Fruit fly (Drosophila melanogaster) whole organism, embryonic: Measurements from ENCODE around the gene CG8292.
A peak's percentile ranks its signal among the peaks of the same experiment; 100 is the strongest.

Source experiments
- Bteb2 ChIP-seq: fragments of 200-800 bp; sonication (Bioruptor generic); optimal IDR thresholded peaks from 2 replicates; lab custom pipeline; 2016; ENCODE audit warnings: missing biosample characterization, missing genetic modification characterization
- CG11696 ChIP-seq: fragments of 200-800 bp; sonication (Bioruptor generic); IDR thresholded peaks from 2 replicates; pipeline ENCODE4 v1.3.6; 2022; ENCODE audit warnings: missing biosample characterization, missing genetic modification characterization
- CG12071 ChIP-seq: fragments of 200-800 bp; sonication (Bioruptor generic); optimal IDR thresholded peaks from 3 replicates; lab custom pipeline; 2018; ENCODE audit warnings: missing biosample characterization, mild to moderate bottlenecking, missing genetic modification characterization
- CG12155 ChIP-seq: fragments of 200-800 bp; sonication (Bioruptor generic); optimal IDR thresholded peaks from 3 replicates; lab custom pipeline; 2016; ENCODE audit warnings: missing biosample characterization, missing genetic modification characterization
- CG12942 ChIP-seq: fragments of 200-800 bp; sonication (Bioruptor generic); optimal IDR thresholded peaks from 3 replicates; lab custom pipeline; 2016; ENCODE audit warnings: missing biosample characterization, missing genetic modification characterization
- CG14860 ChIP-seq: fragments of 200-800 bp; sonication (Bioruptor generic); IDR thresholded peaks from 3 replicates; pipeline ENCODE4 v1.3.6; 2022; ENCODE audit warnings: missing biosample characterization, missing genetic modification characterization; ENCODE audit not compliant: partially characterized antibody
- CG16779 ChIP-seq: fragments of 200-800 bp; sonication (Bioruptor generic); IDR thresholded peaks from 2 replicates; pipeline ENCODE4 v1.3.6; 2022; ENCODE audit warnings: missing biosample characterization, missing genetic modification characterization
- CG17186 ChIP-seq: fragments of 200-800 bp; sonication (Bioruptor generic); optimal IDR thresholded peaks from 3 replicates; lab custom pipeline; 2017; ENCODE audit warnings: missing biosample characterization, missing genetic modification reagents, missing genetic modification characterization
- CG2875 ChIP-seq: fragments of 200-800 bp; sonication (Bioruptor generic); optimal IDR thresholded peaks from 2 replicates; lab custom pipeline; 2017; ENCODE audit warnings: missing biosample characterization, mild to moderate bottlenecking, missing genetic modification characterization, missing genetic modification reagents
- CG4328 ChIP-seq: fragments of 200-800 bp; sonication (Bioruptor generic); optimal IDR thresholded peaks from 3 replicates; lab custom pipeline; 2017; ENCODE audit warnings: missing biosample characterization, missing genetic modification reagents, missing genetic modification characterization
- CG4854 ChIP-seq: fragments of 200-800 bp; sonication (Bioruptor generic); optimal IDR thresholded peaks from 2 replicates; lab custom pipeline; 2016; ENCODE audit warnings: missing biosample characterization, missing genetic modification characterization, inconsistent platforms
- CG5953 ChIP-seq: fragments of 200-800 bp; sonication (Bioruptor generic); IDR thresholded peaks from 2 replicates; pipeline ENCODE4 v1.3.6; 2022; ENCODE audit warnings: missing biosample characterization, missing genetic modification characterization
- CG6175 ChIP-seq: fragments of 200-800 bp; sonication (Bioruptor generic); IDR thresholded peaks from 3 replicates; pipeline ENCODE4 v1.3.6; 2022; ENCODE audit warnings: missing biosample characterization, missing genetic modification characterization
- CG8765 ChIP-seq: fragments of 200-800 bp; sonication (Bioruptor generic); IDR thresholded peaks from 2 replicates; pipeline ENCODE4 v1.3.6; 2022; ENCODE audit warnings: missing biosample characterization, missing genetic modification characterization
- CG8924 ChIP-seq: fragments of 200-800 bp; optimal IDR thresholded peaks from 3 replicates; lab custom pipeline; 2019; ENCODE audit warnings: missing biosample characterization, mild to moderate bottlenecking, missing genetic modification characterization, moderate library complexity
- CG9437 ChIP-seq: fragments of 200-800 bp; sonication (Bioruptor generic); optimal IDR thresholded peaks from 2 replicates; lab custom pipeline; 2018; ENCODE audit warnings: missing biosample characterization, mild to moderate bottlenecking, missing genetic modification characterization
- CTCF ChIP-seq: fragments of 200-800 bp; sonication (Bioruptor generic); optimal IDR thresholded peaks from 2 replicates; lab custom pipeline; 2017; ENCODE audit warnings: missing biosample characterization, mild to moderate bottlenecking, missing genetic modification characterization, moderate library complexity
- Dip3 ChIP-seq: fragments of 200-800 bp; sonication (Bioruptor generic); optimal IDR thresholded peaks from 3 replicates; lab custom pipeline; 2016; ENCODE audit warnings: missing biosample characterization, missing genetic modification characterization
- Gsc ChIP-seq: fragments of 200-800 bp; sonication (Bioruptor generic); IDR thresholded peaks from 2 replicates; pipeline ENCODE4 v1.3.6; 2022; ENCODE audit warnings: missing biosample characterization, missing genetic modification characterization
- Gug ChIP-seq: fragments of 200-800 bp; sonication (Bioruptor generic); IDR thresholded peaks from 4 replicates; pipeline ENCODE4 v1.3.6; 2022; ENCODE audit warnings: missing biosample characterization, missing genetic modification characterization
- Hmr ChIP-seq: fragments of 200-800 bp; sonication (Bioruptor generic); optimal IDR thresholded peaks from 3 replicates; lab custom pipeline; 2017; ENCODE audit warnings: mild to moderate bottlenecking, missing biosample characterization, missing genetic modification reagents, missing genetic modification characterization
- Kr ChIP-seq: fragments of 200-800 bp; sonication (Bioruptor generic); optimal IDR thresholded peaks from 2 replicates; lab custom pipeline; 2017; ENCODE audit warnings: missing biosample characterization, mild to moderate bottlenecking, missing genetic modification characterization
- Max ChIP-seq: fragments of 200-800 bp; sonication (Bioruptor generic); optimal IDR thresholded peaks from 2 replicates; lab custom pipeline; 2016; ENCODE audit warnings: missing biosample characterization, mild to moderate bottlenecking, missing genetic modification characterization
- Mes4 ChIP-seq: fragments of 200-800 bp; sonication (Bioruptor generic); optimal IDR thresholded peaks from 2 replicates; lab custom pipeline; 2016; ENCODE audit warnings: missing biosample characterization, missing genetic modification characterization
- Nf-YC ChIP-seq: fragments of 200-800 bp; optimal IDR thresholded peaks from 3 replicates; lab custom pipeline; 2019; ENCODE audit warnings: missing biosample characterization, mild to moderate bottlenecking, missing genetic modification characterization, moderate library complexity
- Oaz ChIP-seq: fragments of 200-800 bp; sonication (Bioruptor generic); IDR thresholded peaks from 2 replicates; pipeline ENCODE4 v1.3.6; 2022; ENCODE audit warnings: missing biosample characterization, missing genetic modification characterization
- Optix ChIP-seq: fragments of 200-800 bp; sonication (Bioruptor generic); IDR thresholded peaks from 3 replicates; pipeline ENCODE4 v1.3.6; 2022; ENCODE audit warnings: missing biosample characterization, missing genetic modification characterization
- Rfx ChIP-seq: fragments of 200-800 bp; sonication (Bioruptor generic); IDR thresholded peaks from 2 replicates; pipeline ENCODE4 v1.3.6; 2022; ENCODE audit warnings: missing biosample characterization, missing genetic modification characterization
- Scr ChIP-seq: fragments of 200-800 bp; sonication (Bioruptor generic); IDR thresholded peaks from 2 replicates; pipeline ENCODE4 v1.3.6; 2022; ENCODE audit warnings: missing biosample characterization, missing genetic modification characterization; ENCODE audit not compliant: partially characterized antibody
- Spps ChIP-seq: fragments of 200-800 bp; sonication (Bioruptor generic); optimal IDR thresholded peaks from 2 replicates; lab custom pipeline; 2018; ENCODE audit warnings: missing biosample characterization, mild to moderate bottlenecking, missing genetic modification characterization
- aop ChIP-seq: fragments of 200-800 bp; sonication (Bioruptor generic); IDR thresholded peaks from 2 replicates; pipeline ENCODE4 v1.3.6; 2022; ENCODE audit warnings: missing biosample characterization, missing genetic modification characterization
- ara ChIP-seq: fragments of 200-800 bp; sonication (Bioruptor generic); IDR thresholded peaks from 2 replicates; pipeline ENCODE4 v1.3.6; 2022; ENCODE audit warnings: missing biosample characterization, missing genetic modification characterization
- bowl ChIP-seq: fragments of 200-800 bp; sonication (Bioruptor generic); IDR thresholded peaks from 2 replicates; pipeline ENCODE4 v1.3.6; 2022; ENCODE audit warnings: missing biosample characterization, missing genetic modification characterization
- ci ChIP-seq: fragments of 200-800 bp; sonication (Bioruptor generic); IDR thresholded peaks from 3 replicates; pipeline ENCODE4 v1.3.6; 2022; ENCODE audit warnings: missing biosample characterization, missing genetic modification characterization
- danr ChIP-seq: fragments of 200-800 bp; sonication (Bioruptor generic); IDR thresholded peaks from 2 replicates; pipeline ENCODE4 v1.3.6; 2022; ENCODE audit warnings: missing biosample characterization, missing genetic modification characterization
- ftz-f1 ChIP-seq: fragments of 200-800 bp; sonication (Bioruptor generic); optimal IDR thresholded peaks from 2 replicates; lab custom pipeline; 2016; ENCODE audit warnings: missing biosample characterization, missing genetic modification characterization
- gcm ChIP-seq: fragments of 200-800 bp; sonication (Bioruptor generic); optimal IDR thresholded peaks from 2 replicates; lab custom pipeline; 2019; ENCODE audit warnings: missing biosample characterization, mild to moderate bottlenecking, missing genetic modification characterization, moderate library complexity
- grn ChIP-seq: fragments of 200-800 bp; sonication (Bioruptor generic); optimal IDR thresholded peaks from 3 replicates; lab custom pipeline; 2017; ENCODE audit warnings: missing biosample characterization, missing genetic modification characterization
- gro ChIP-seq: fragments of 200-800 bp; sonication (Bioruptor generic); optimal IDR thresholded peaks from 2 replicates; lab custom pipeline; 2016; ENCODE audit warnings: missing biosample characterization, missing genetic modification characterization
- ham ChIP-seq: fragments of 200-800 bp; sonication (Bioruptor generic); IDR thresholded peaks from 2 replicates; pipeline ENCODE4 v1.3.6; 2022; ENCODE audit warnings: missing biosample characterization, missing genetic modification characterization
- her ChIP-seq: fragments of 200-800 bp; sonication (Bioruptor generic); optimal IDR thresholded peaks from 2 replicates; lab custom pipeline; 2016; ENCODE audit warnings: missing biosample characterization, missing genetic modification characterization
- insv ChIP-seq, 2 experiments: fragments of 200-800 bp; sonication (Bioruptor generic); optimal IDR thresholded peaks; 3 replicates each; lab custom pipeline; 2016 to 2018; ENCODE audit warnings: missing biosample characterization in 2 of 2, missing genetic modification characterization in 2 of 2
- ken ChIP-seq: fragments of 200-800 bp; sonication (Bioruptor generic); IDR thresholded peaks from 3 replicates; pipeline ENCODE4 v1.3.6; 2022; ENCODE audit warnings: missing biosample characterization, missing genetic modification characterization
- phol ChIP-seq: fragments of 200-800 bp; sonication (Bioruptor generic); optimal IDR thresholded peaks from 3 replicates; lab custom pipeline; 2018; ENCODE audit warnings: missing biosample characterization, mild to moderate bottlenecking, missing genetic modification characterization, moderate library complexity
- pum ChIP-seq: fragments of 200-800 bp; sonication (Bioruptor generic); optimal IDR thresholded peaks from 2 replicates; lab custom pipeline; 2016; ENCODE audit warnings: missing biosample characterization, missing genetic modification characterization
- toy ChIP-seq: fragments of 200-800 bp; sonication (Bioruptor generic); IDR thresholded peaks from 2 replicates; pipeline ENCODE4 v1.3.6; 2022; ENCODE audit warnings: missing biosample characterization, missing genetic modification characterization
- trem ChIP-seq: fragments of 200-800 bp; optimal IDR thresholded peaks from 3 replicates; lab custom pipeline; 2019; ENCODE audit warnings: missing biosample characterization, mild to moderate bottlenecking, missing genetic modification characterization, moderate library complexity
- wdn ChIP-seq: fragments of 200-800 bp; sonication (Bioruptor generic); IDR thresholded peaks from 2 replicates; pipeline ENCODE4 v1.3.6; 2022; ENCODE audit warnings: missing biosample characterization, missing genetic modification characterization

CG8292 gene

dm6 chr2L:8195722-8196323 is 22.0 kb downstream of the CG8292 start:
- TF ChIP-seq CG5953 (no peak), CG17186 (GFP tag; lab: Kevin White, UChicago) (no peak), CG4328 (GFP tag; lab: Kevin White, UChicago) (no peak), ken (GFP tag; lab: Robert Waterston, UW) (peak; percentile 31; the same call in 1 of the 3 replicates), CG14860 (GFP tag; lab: Robert Waterston, UW) (0 out of 3 replicates have a peak, but pooled peaks have one; percentile 35), wdn (GFP tag; lab: Robert Waterston, UW) (no peak)

DNA sequence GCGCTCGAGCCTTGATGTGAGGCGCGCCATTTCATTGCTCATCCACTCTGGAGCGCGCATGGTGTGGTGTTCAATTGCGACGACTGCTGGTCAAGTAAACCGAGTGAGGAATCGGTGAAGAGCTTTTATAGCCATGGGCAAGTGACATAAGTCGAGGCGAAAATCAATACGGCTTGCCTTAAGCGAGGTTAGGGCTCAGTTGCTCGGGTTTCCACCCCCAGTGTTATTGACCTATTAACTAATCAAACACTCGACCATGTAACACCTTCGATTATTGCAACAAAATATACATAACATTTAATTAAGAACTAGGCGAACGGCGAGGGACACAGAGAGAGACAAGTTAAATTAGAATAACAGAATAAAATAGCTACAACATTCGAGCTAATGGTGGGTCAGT is 27.1 kb downstream of the CG8292 start, which contains the start of gene CG34134:
TSS of gene CG34134 (minus strand) at position 101 of the 400 bp plus-strand sequence.
- TF ChIP-seq CG4854 (GFP tag; lab: Kevin White, UChicago) = no peak
- TF ChIP-seq Dip3 (GFP tag; lab: Kevin White, UChicago) = no peak
- no peak for TF ChIP-seq ham (GFP tag; lab: Robert Waterston, UW)
- no peak for TF ChIP-seq Hmr (GFP tag; lab: Kevin White, UChicago)
- TF ChIP-seq CG12071 = no peak
- no peak for TF ChIP-seq toy (GFP tag; lab: Robert Waterston, UW)
- no peak for TF ChIP-seq CG8924 (tag; lab: Kevin White, UChicago)
- TF ChIP-seq CG12155 (GFP tag; lab: Kevin White, UChicago) = no peak
- TF ChIP-seq Nf-YC (tag; lab: Kevin White, UChicago) = no peak
- no peak for TF ChIP-seq Oaz (GFP tag; lab: Robert Waterston, UW)
- no peak for TF ChIP-seq Spps (tag; lab: Kevin White, UChicago)
- no peak for TF ChIP-seq pum (GFP tag; lab: Kevin White, UChicago)
- TF ChIP-seq CG5953 = no peak
- no peak for TF ChIP-seq Mes4 (GFP tag; lab: Kevin White, UChicago)
- TF ChIP-seq CG11696 (GFP tag; lab: Robert Waterston, UW) = no peak
- TF ChIP-seq danr (GFP tag; lab: Robert Waterston, UW) = no peak
- TF ChIP-seq CG8765 (GFP tag; lab: Robert Waterston, UW) = no peak
- no peak for TF ChIP-seq Kr
- TF ChIP-seq CG6175 (GFP tag; lab: Robert Waterston, UW) = no peak

dm6 chr2L:8185008-8185407 is 32.8 kb downstream of the CG8292 start:
- TF ChIP-seq her (GFP tag; lab: Kevin White, UChicago) (no peak), CG9437 (GFP tag; lab: Kevin White, UChicago) (no peak), CG16779 (GFP tag; lab: Robert Waterston, UW) (peak; percentile 20; the same call in 1 of the 2 replicates), Optix (GFP tag; lab: Robert Waterston, UW) (no peak), bowl (GFP tag; lab: Robert Waterston, UW) (0 out of 2 replicates have a peak, but pooled peaks have one; percentile 18), CTCF (GFP tag; lab: Kevin White, UChicago) (peak; percentile 80), CG2875 (GFP tag; lab: Kevin White, UChicago) (no peak), Gug (GFP tag; lab: Robert Waterston, UW) (no peak), trem (tag; lab: Kevin White, UChicago) (no peak), CG17186 (GFP tag; lab: Kevin White, UChicago) (no peak), ara (GFP tag; lab: Robert Waterston, UW) (no peak)

DNA sequence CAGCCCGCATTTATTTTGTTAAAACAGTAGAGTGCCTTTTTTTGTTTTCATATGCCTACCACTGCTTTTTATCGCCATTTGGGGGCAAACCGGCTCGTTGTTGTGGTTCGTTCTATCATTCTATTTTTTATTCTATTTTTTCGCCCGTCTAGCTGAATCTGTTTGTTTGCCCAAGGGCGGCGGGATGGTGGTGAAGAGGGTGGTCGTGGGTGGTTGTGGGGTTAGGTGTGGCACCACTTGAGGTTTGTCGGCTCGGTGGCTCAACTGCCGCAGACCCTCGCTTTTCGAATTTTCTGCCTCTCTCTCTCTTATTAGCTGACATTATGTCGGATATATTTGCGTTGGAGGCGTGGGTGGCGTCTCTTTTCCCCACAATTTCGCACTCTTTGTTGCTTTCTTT is 46.3 kb downstream of the CG8292 start:
- TF ChIP-seq Max (no peak), Gsc (GFP tag; lab: Robert Waterston, UW) (no peak), ftz-f1 (GFP tag; lab: Kevin White, UChicago) (peak; percentile 69), Rfx (0 out of 2 replicates have a peak, but pooled peaks have one; percentile 7), phol (tag; lab: Kevin White, UChicago) (no peak), Scr (GFP tag; lab: Robert Waterston, UW) (peak; percentile 17; the same call in 1 of the 2 replicates), gcm (peak; percentile 79), aop (GFP tag; lab: Robert Waterston, UW) (no peak), ci (GFP tag; lab: Robert Waterston, UW) (no peak), grn (GFP tag; lab: Kevin White, UChicago) (no peak), Bteb2 (GFP tag; lab: Kevin White, UChicago) (no peak), gro (GFP tag; lab: Kevin White, UChicago) (no peak), Oaz (GFP tag; lab: Robert Waterston, UW) (no peak), insv (GFP tag; optimal IDR thresholded peaks at IDR 0.05; lab: Kevin White, UChicago) (no peak), CG12942 (no peak)
